Worm (Caenorhabditis elegans): ENCODE results near the gene Y6D1A.1.

DNA sequence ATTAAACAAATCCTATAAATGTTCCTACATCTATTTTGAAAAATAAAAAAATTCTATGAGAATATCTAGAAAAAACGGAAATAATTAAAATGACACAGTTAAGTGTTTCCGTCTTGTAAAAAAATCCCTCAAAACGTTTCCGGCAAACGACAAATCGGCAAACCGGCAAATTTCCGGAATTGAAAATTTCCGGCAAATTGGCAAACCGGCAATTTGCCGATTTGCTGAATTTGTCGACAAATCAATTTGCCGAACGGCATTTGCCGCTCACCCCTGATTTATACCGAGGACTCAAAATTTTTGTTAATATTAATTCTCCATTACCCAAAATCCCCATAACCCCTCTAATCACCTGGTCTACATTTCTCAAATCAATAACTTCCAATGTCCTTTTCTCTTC, 29.7 kb upstream of the Y6D1A.1 start:
- TF ChIP-seq rbr-2 (tag; optimal IDR thresholded peaks at IDR 0.05) (no peak), lsy-2 (tag; optimal IDR thresholded peaks at IDR 0.05) (no peak)
